Fruit fly (Drosophila melanogaster): ENCODE measurements around the gene sunn.

sunn gene

dm6 chr3L:11699163-11699562 lies 29.0 kb upstream of the sunn start, which contains the start of gene Dnai2:
Gene Dnai2 (minus strand): TSS chr3L:11699263.
- TF ChIP-seq CG34367 (tag; optimal IDR thresholded peaks at IDR 0.05) (no peak), Pif1A (GFP tag; optimal IDR thresholded peaks at IDR 0.05) (no peak)

- TF ChIP-seq CG32121 (GFP tag; IDR thresholded peaks at IDR 0.05) = peak; percentile 52
- no peak for TF ChIP-seq CG8159 (tag; optimal IDR thresholded peaks at IDR 0.05)
- peak; percentile 3 for TF ChIP-seq CG8301 (tag; optimal IDR thresholded peaks at IDR 0.05)
- TF ChIP-seq CG14655 (GFP tag; optimal IDR thresholded peaks at IDR 0.05) = peak; percentile 21
- no peak for TF ChIP-seq rn (GFP tag; IDR thresholded peaks at IDR 0.05)
- 0 out of 3 replicates have a peak, but pooled peaks have one; percentile 6 for TF ChIP-seq fd96Ca (GFP tag; IDR thresholded peaks at IDR 0.05)
- TF ChIP-seq Ets98B (GFP tag; IDR thresholded peaks at IDR 0.05) = peak; percentile 45
- no peak for TF ChIP-seq CG15710 (tag; optimal IDR thresholded peaks at IDR 0.05)
- peak; percentile 45; the same call in 1 of the 3 replicates for TF ChIP-seq CG4496 (GFP tag; IDR thresholded peaks at IDR 0.05)
- TF ChIP-seq CG12605 (GFP tag; IDR thresholded peaks at IDR 0.05) = no peak
These were observed 26.5 kb upstream of the sunn start for dm6 chr3L:11701649-11702048.

dm6 chr3L:11703579-11703978 lies 24.6 kb upstream of the sunn start:
- TF ChIP-seq CG13204 (GFP tag; optimal IDR thresholded peaks at IDR 0.05) (no peak), CG17806 (tag; optimal IDR thresholded peaks at IDR 0.05) (no peak), EcR (GFP tag; optimal IDR thresholded peaks at IDR 0.05) (peak; percentile 74), CG34367 (tag; optimal IDR thresholded peaks at IDR 0.05) (no peak)

- TF ChIP-seq fd96Ca (GFP tag; IDR thresholded peaks at IDR 0.05) = no peak
- no peak for TF ChIP-seq D1 (tag; optimal IDR thresholded peaks at IDR 0.05)
- TF ChIP-seq CG4496 (GFP tag; IDR thresholded peaks at IDR 0.05) = no peak
- TF ChIP-seq Pif1A (GFP tag; optimal IDR thresholded peaks at IDR 0.05) = no peak
- TF ChIP-seq rn (GFP tag; IDR thresholded peaks at IDR 0.05) = no peak
- no peak for TF ChIP-seq Snoo (tag; optimal IDR thresholded peaks at IDR 0.05)
- TF ChIP-seq gl (tag; optimal IDR thresholded peaks at IDR 0.05) = no peak
- no peak for TF ChIP-seq CG15710 (tag; optimal IDR thresholded peaks at IDR 0.05)
These were observed 23.1 kb upstream of the sunn start for dm6 chr3L:11704902-11705546.

- TF ChIP-seq fd96Ca (GFP tag; IDR thresholded peaks at IDR 0.05) (peak; percentile 37; the same call in 1 of the 3 replicates), CG13204 (GFP tag; optimal IDR thresholded peaks at IDR 0.05) (peak; percentile 50), CG8159 (tag; optimal IDR thresholded peaks at IDR 0.05) (no peak), CG10348 (GFP tag; IDR thresholded peaks at IDR 0.05) (no peak), Pif1B (GFP tag; optimal IDR thresholded peaks at IDR 0.05) (peak; percentile 48), D1 (tag; optimal IDR thresholded peaks at IDR 0.05) (no peak), Ets98B (GFP tag; IDR thresholded peaks at IDR 0.05) (peak; percentile 57), gl (tag; optimal IDR thresholded peaks at IDR 0.05) (peak; percentile 52), CG4496 (GFP tag; IDR thresholded peaks at IDR 0.05) (peak; percentile 58; the same call in 2 of the 3 replicates), EcR (GFP tag; optimal IDR thresholded peaks at IDR 0.05) (peak; percentile 58), CG12605 (GFP tag; IDR thresholded peaks at IDR 0.05) (peak; percentile 87), CG32121 (GFP tag; IDR thresholded peaks at IDR 0.05) (peak; percentile 42; the same call in 1 of the 2 replicates), CG8301 (tag; optimal IDR thresholded peaks at IDR 0.05) (no peak), CG9948 (tag; optimal IDR thresholded peaks at IDR 0.05) (no peak), CG14655 (GFP tag; optimal IDR thresholded peaks at IDR 0.05) (no peak), CG17806 (tag; optimal IDR thresholded peaks at IDR 0.05) (no peak), CG34367 (tag; optimal IDR thresholded peaks at IDR 0.05) (no peak), rn (GFP tag; IDR thresholded peaks at IDR 0.05) (no peak), CG15710 (tag; optimal IDR thresholded peaks at IDR 0.05) (no peak), Pif1A (GFP tag; optimal IDR thresholded peaks at IDR 0.05) (peak; percentile 25), Snoo (tag; optimal IDR thresholded peaks at IDR 0.05) (no peak)
These were observed 20.0 kb upstream of the sunn start, which contains the start of gene CG11658 for dm6 chr3L:11707978-11708632. Gene CG11658 (minus strand): TSS chr3L:11708553.

dm6 chr3L:11708633-11709116 lies 19.5 kb upstream of the sunn start, which contains the start of the genes Ccdc56 and mtTFB1:
Gene Ccdc56 (plus strand): TSS chr3L:11708979.
Gene mtTFB1 (plus strand): TSS chr3L:11708979.
- TF ChIP-seq CG8301 (tag; optimal IDR thresholded peaks at IDR 0.05) (no peak), CG4496 (GFP tag; IDR thresholded peaks at IDR 0.05) (peak; percentile 47; the same call in 2 of the 3 replicates)

- TF ChIP-seq CG12605 (GFP tag; IDR thresholded peaks at IDR 0.05) (peak; percentile 9; the same call in 1 of the 2 replicates), CG34367 (tag; optimal IDR thresholded peaks at IDR 0.05) (no peak)
These were observed 17.0 kb upstream of the sunn start, which contains the start of gene crim for dm6 chr3L:11711059-11711628. Gene crim (minus strand): TSS chr3L:11711386.

Measured in whole organism, pupa.